Worm (Caenorhabditis elegans) whole organism, L1 larva: ENCODE measurements around the gene pals-23.

Source experiments
- ama-1 ChIP-seq: fragments of 150-350 bp; optimal IDR thresholded peaks from 2 replicates; lab custom pipeline; 2014
- egl-27 ChIP-seq, 2 experiments: fragments of 150-350 bp in 1 of 2; sonication (generic microtip); optimal IDR thresholded peaks; 3 replicates each; lab custom pipeline; 2017 to 2018; ENCODE audit warnings: missing biosample characterization in 2 of 2, missing genetic modification characterization in 2 of 2, missing genetic modification reagents in 2 of 2
- elt-3 ChIP-seq, 6 experiments: fragments of 150-350 bp in 1 of 6; sonication (generic microtip); optimal IDR thresholded peaks; 2 replicates each; lab custom pipeline; 2017 to 2018; ENCODE audit warnings: missing biosample characterization in 6 of 6, missing genetic modification characterization in 6 of 6, inconsistent platforms in 1 of 6
- fos-1 ChIP-seq: fragments of 150-350 bp; optimal IDR thresholded peaks from 2 replicates; lab custom pipeline; 2014; ENCODE audit warnings: missing biosample characterization, missing genetic modification characterization
- hlh-4 ChIP-seq: sonication (generic microtip); optimal IDR thresholded peaks from 2 replicates; lab custom pipeline; 2016; ENCODE audit warnings: mild to moderate bottlenecking, missing genetic modification characterization, missing compliant biosample characterization
- lin-13 ChIP-seq: fragments of 150-350 bp; optimal IDR thresholded peaks from 2 replicates; lab custom pipeline; 2014; ENCODE audit warnings: missing biosample characterization, missing genetic modification reagents, missing genetic modification characterization
- nhr-12 ChIP-seq: sonication (generic microtip); optimal IDR thresholded peaks from 2 replicates; lab custom pipeline; 2017; ENCODE audit warnings: missing biosample characterization, missing genetic modification characterization
- nhr-237 ChIP-seq: fragments of 150-350 bp; optimal IDR thresholded peaks from 2 replicates; lab custom pipeline; 2014; ENCODE audit warnings: missing biosample characterization, missing genetic modification characterization
- pqm-1 ChIP-seq: sonication (generic microtip); optimal IDR thresholded peaks from 3 replicates; lab custom pipeline; 2017; ENCODE audit warnings: missing biosample characterization, missing genetic modification characterization
- skn-1 ChIP-seq: fragments of 150-350 bp; optimal IDR thresholded peaks from 2 replicates; lab custom pipeline; 2014; ENCODE audit warnings: missing biosample characterization, missing genetic modification characterization

DNA sequence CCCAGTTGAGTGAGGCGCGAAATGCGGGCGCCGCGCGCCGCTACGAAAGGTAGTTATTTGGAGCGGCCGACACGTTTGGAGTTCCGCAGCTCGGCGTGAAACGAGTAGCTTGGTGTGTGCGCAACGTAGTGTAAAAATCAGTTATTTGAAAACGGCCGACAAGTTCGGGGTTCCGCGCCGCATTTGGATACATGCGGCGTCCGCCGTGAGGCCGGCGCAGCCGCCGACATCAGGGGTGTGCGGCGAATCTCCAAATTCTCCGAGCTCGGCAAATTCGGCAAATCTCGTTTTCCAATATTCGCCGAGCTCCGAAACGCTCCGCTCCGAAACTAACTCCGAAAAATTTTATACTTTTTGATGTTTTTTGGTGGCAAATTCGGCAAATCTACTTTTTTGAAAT, 33.4 kb downstream of the pals-23 start:
- TF ChIP-seq egl-27 (tag; optimal IDR thresholded peaks at IDR 0.05; lab: Kevin White, UChicago) (no peak), fos-1 (tag; lab: Kevin White, UChicago) (no peak), lin-13 (no peak), skn-1 (tag; lab: Kevin White, UChicago) (no peak), nhr-12 (tag; lab: Kevin White, UChicago) (no peak), pqm-1 (no peak), hlh-4 (tag; lab: Kevin White, UChicago) (no peak), nhr-237 (tag; lab: Kevin White, UChicago) (no peak), elt-3 (tag; optimal IDR thresholded peaks at IDR 0.05; lab: Kevin White, UChicago) (no peak), ama-1 (lab: Kevin White, UChicago) (no peak)
